Worm (Caenorhabditis elegans): ENCODE results near the gene faah-5.

- TF ChIP-seq ets-4 (tag; optimal IDR thresholded peaks at IDR 0.05) (no peak), ceh-45 (GFP tag; IDR thresholded peaks at IDR 0.05) (no peak), pha-4 (tag; optimal IDR thresholded peaks at IDR 0.05) (no peak), pag-3 (tag; optimal IDR thresholded peaks at IDR 0.05; ENCODE audit: borderline replicate concordance) (no peak), mec-3 (tag; optimal IDR thresholded peaks at IDR 0.05; ENCODE audit: borderline replicate concordance) (no peak), dve-1 (tag; optimal IDR thresholded peaks at IDR 0.05) (no peak), ceh-48 (tag; optimal IDR thresholded peaks at IDR 0.05) (no peak), unc-42 (tag; optimal IDR thresholded peaks at IDR 0.05) (no peak), lim-6 (tag; optimal IDR thresholded peaks at IDR 0.05) (no peak), ceh-30 (tag; optimal IDR thresholded peaks at IDR 0.05) (no peak), fkh-10 (GFP tag; optimal IDR thresholded peaks at IDR 0.05) (no peak), pat-9 (tag; optimal IDR thresholded peaks at IDR 0.05) (no peak), ama-1 (optimal IDR thresholded peaks at IDR 0.05) (no peak), sox-4 (tag; optimal IDR thresholded peaks at IDR 0.05) (no peak)
These were observed 11.5 kb upstream of the faah-5 start for ce11 chrIII:11902782-11903181.
